Fruit fly (Drosophila melanogaster): Measurements from ENCODE around the gene Gmd.

Gene Gmd

dm6 chr2L:5002711-5003402 is 26.0 kb upstream of the Gmd start (continued):
- peak; percentile 19 for TF ChIP-seq CG1603 (tag; optimal IDR thresholded peaks at IDR 0.05)
- no peak for TF ChIP-seq CG15011 (GFP tag; optimal IDR thresholded peaks at IDR 0.05)
- no peak for TF ChIP-seq CG17186 (GFP tag; optimal IDR thresholded peaks at IDR 0.05)
- peak; percentile 38; the same call in 1 of the 2 replicates for TF ChIP-seq Ada2b (GFP tag; IDR thresholded peaks at IDR 0.05)
- TF ChIP-seq CG2199 (GFP tag; IDR thresholded peaks at IDR 0.05) = no peak
- 0 out of 2 replicates have a peak, but pooled peaks have one; percentile 40 for TF ChIP-seq CG17328 (GFP tag; IDR thresholded peaks at IDR 0.05)
- TF ChIP-seq wek (GFP tag; optimal IDR thresholded peaks at IDR 0.05) = no peak
- TF ChIP-seq CG17385 (GFP tag; optimal IDR thresholded peaks at IDR 0.05) = no peak
- no peak for TF ChIP-seq Hsf (GFP tag; optimal IDR thresholded peaks at IDR 0.05)
- TF ChIP-seq CG10462 (GFP tag; optimal IDR thresholded peaks at IDR 0.05) = no peak
- no peak for TF ChIP-seq CrebB (tag; optimal IDR thresholded peaks at IDR 0.05)
- no peak for TF ChIP-seq schlank (tag; optimal IDR thresholded peaks at IDR 0.05)
- peak in 1 of 2 experiments; percentile 19 for TF ChIP-seq bsh (GFP tag; optimal IDR thresholded peaks at IDR 0.05)
- TF ChIP-seq Oli (tag; optimal IDR thresholded peaks at IDR 0.05) = peak; percentile 7
- TF ChIP-seq CG13894 (tag; optimal IDR thresholded peaks at IDR 0.05) = no peak
- TF ChIP-seq tgo (GFP tag; IDR thresholded peaks at IDR 0.05) = 0 out of 3 replicates have a peak, but pooled peaks have one; percentile 13
- TF ChIP-seq MBD-R2 (GFP tag; IDR thresholded peaks at IDR 0.05) = no peak
- TF ChIP-seq Optix (GFP tag; IDR thresholded peaks at IDR 0.05) = no peak
- no peak for TF ChIP-seq Ssrp (tag; optimal IDR thresholded peaks at IDR 0.05)
- no peak for TF ChIP-seq CG9932 (GFP tag; IDR thresholded peaks at IDR 0.05)
- no peak for TF ChIP-seq Atf-2 (GFP tag; optimal IDR thresholded peaks at IDR 0.05)
- no peak for TF ChIP-seq repo (GFP tag; optimal IDR thresholded peaks at IDR 0.05)
- peak; percentile 15 for TF ChIP-seq CG11504 (tag; optimal IDR thresholded peaks at IDR 0.05)
- TF ChIP-seq dan (GFP tag; IDR thresholded peaks at IDR 0.05) = no peak
- TF ChIP-seq otp (GFP tag; IDR thresholded peaks at IDR 0.05) = no peak
- TF ChIP-seq Deaf1 (tag; optimal IDR thresholded peaks at IDR 0.05) = no peak
- TF ChIP-seq CG16863 (GFP tag; optimal IDR thresholded peaks at IDR 0.05) = no peak
- no peak for TF ChIP-seq CG5180 (GFP tag; optimal IDR thresholded peaks at IDR 0.05)
- TF ChIP-seq hkb (optimal IDR thresholded peaks at IDR 0.05) = no peak
- TF ChIP-seq hkb (GFP tag; IDR thresholded peaks at IDR 0.05) = no peak
- TF ChIP-seq grau (tag; optimal IDR thresholded peaks at IDR 0.05) = peak; percentile 1
- TF ChIP-seq CG11696 (GFP tag; IDR thresholded peaks at IDR 0.05) = peak; percentile 54; the same call in 1 of the 2 replicates
- no peak for TF ChIP-seq tna (GFP tag; IDR thresholded peaks at IDR 0.05; ENCODE audit: partially characterized antibody)
- TF ChIP-seq sisA (GFP tag; IDR thresholded peaks at IDR 0.05) = peak; percentile 31; the same call in 1 of the 2 replicates
- TF ChIP-seq CG10209 (GFP tag; optimal IDR thresholded peaks at IDR 0.05) = peak; percentile 3
- TF ChIP-seq Sox102F (GFP tag; optimal IDR thresholded peaks at IDR 0.05) = peak; percentile 29
- 0 out of 3 replicates have a peak, but pooled peaks have one; percentile 40 for TF ChIP-seq ci (GFP tag; IDR thresholded peaks at IDR 0.05)
- no peak for TF ChIP-seq sqz (GFP tag; optimal IDR thresholded peaks at IDR 0.05)
- TF ChIP-seq ken (GFP tag; IDR thresholded peaks at IDR 0.05) = 0 out of 3 replicates have a peak, but pooled peaks have one; percentile 5
- peak; percentile 21 for TF ChIP-seq gem (tag; optimal IDR thresholded peaks at IDR 0.05)
- peak; percentile 19 for TF ChIP-seq zfh2 (GFP tag; optimal IDR thresholded peaks at IDR 0.05)
- no peak for TF ChIP-seq vvl (GFP tag; IDR thresholded peaks at IDR 0.05)
- no peak for TF ChIP-seq CG18262 (tag; optimal IDR thresholded peaks at IDR 0.05)
- TF ChIP-seq kay (GFP tag; optimal IDR thresholded peaks at IDR 0.05) = no peak
- TF ChIP-seq CG8359 (GFP tag; optimal IDR thresholded peaks at IDR 0.05; ENCODE audit: borderline replicate concordance) = no peak
- TF ChIP-seq CG8924 (tag; optimal IDR thresholded peaks at IDR 0.05) = no peak
- TF ChIP-seq Med (GFP tag) = peak; percentile 27
- TF ChIP-seq odd (GFP tag; optimal IDR thresholded peaks at IDR 0.05) = no peak
- no peak for TF ChIP-seq HLHmδ (GFP tag; optimal IDR thresholded peaks at IDR 0.05)
- TF ChIP-seq CG2116 (GFP tag; optimal IDR thresholded peaks at IDR 0.05) = no peak

Data from whole organism, embryonic.